Fruit fly (Drosophila melanogaster): ENCODE measurements around the gene CG9727.
A peak's percentile ranks its signal among the peaks of the same experiment; 100 is the strongest.

Gene CG9727

dm6 chr3R:6435219-6435618 is 21.3 kb downstream of the CG9727 start:
- TF ChIP-seq vfl (GFP tag; optimal IDR thresholded peaks at IDR 0.05) (no peak), CG32767 (GFP tag; IDR thresholded peaks at IDR 0.05) (peak; percentile 64), knrl (GFP tag; IDR thresholded peaks at IDR 0.05; ENCODE audit: partially characterized antibody) (no peak), Dp (GFP tag; optimal IDR thresholded peaks at IDR 0.05) (no peak), ATbp (GFP tag; optimal IDR thresholded peaks at IDR 0.05) (no peak), scrt (GFP tag; optimal IDR thresholded peaks at IDR 0.05) (peak; percentile 66), mam (GFP tag; optimal IDR thresholded peaks at IDR 0.05) (no peak), cg (GFP tag; optimal IDR thresholded peaks at IDR 0.05) (peak; percentile 26), CG34422 (GFP tag; IDR thresholded peaks at IDR 0.05) (peak; percentile 28; the same call in 1 of the 3 replicates), crol (GFP tag; IDR thresholded peaks at IDR 0.05) (peak; percentile 29), CG9797 (GFP tag; optimal IDR thresholded peaks at IDR 0.05) (no peak), CG10565 (GFP tag; optimal IDR thresholded peaks at IDR 0.05) (no peak), onecut (GFP tag; IDR thresholded peaks at IDR 0.05) (peak; percentile 79), CG13624 (GFP tag; optimal IDR thresholded peaks at IDR 0.05) (no peak), Med (GFP tag) (peak; percentile 67), ci (GFP tag; IDR thresholded peaks at IDR 0.05) (0 out of 3 replicates have a peak, but pooled peaks have one; percentile 44), chinmo (GFP tag; IDR thresholded peaks at IDR 0.05; ENCODE audit: partially characterized antibody) (0 out of 4 replicates have a peak, but pooled peaks have one; percentile 26)

dm6 chr3R:6433885-6434284 is 22.6 kb downstream of the CG9727 start:
- TF ChIP-seq sd (tag; optimal IDR thresholded peaks at IDR 0.05), result no peak
- TF ChIP-seq stc (GFP tag; IDR thresholded peaks at IDR 0.05), result no peak
- peak; percentile 21; the same call in 1 of the 2 replicates for TF ChIP-seq lmd (GFP tag; IDR thresholded peaks at IDR 0.05)
- no peak for TF ChIP-seq dan (GFP tag; IDR thresholded peaks at IDR 0.05)
- TF ChIP-seq seq (GFP tag; IDR thresholded peaks at IDR 0.05), result no peak
- no peak for TF ChIP-seq Dip3 (GFP tag; optimal IDR thresholded peaks at IDR 0.05)
- no peak for TF ChIP-seq CG14014 (GFP tag; IDR thresholded peaks at IDR 0.05)
- no peak for TF ChIP-seq Stat92E (GFP tag; optimal IDR thresholded peaks at IDR 0.05)
- no peak for TF ChIP-seq CG1024 (GFP tag; IDR thresholded peaks at IDR 0.05)
- no peak for TF ChIP-seq slou (GFP tag; optimal IDR thresholded peaks at IDR 0.05)
- no peak for TF ChIP-seq CG34224 (GFP tag; IDR thresholded peaks at IDR 0.05; ENCODE audit: partially characterized antibody)
- TF ChIP-seq sim (GFP tag; IDR thresholded peaks at IDR 0.05), result no peak
- TF ChIP-seq CG3838 (GFP tag; optimal IDR thresholded peaks at IDR 0.05), result no peak
- no peak for TF ChIP-seq Abd-B (GFP tag; optimal IDR thresholded peaks at IDR 0.05)
- no peak for TF ChIP-seq NC2β (GFP tag; optimal IDR thresholded peaks at IDR 0.05)
- TF ChIP-seq CG12236 (GFP tag; optimal IDR thresholded peaks at IDR 0.05), result no peak
- TF ChIP-seq ATbp (GFP tag; optimal IDR thresholded peaks at IDR 0.05), result no peak
- no peak for TF ChIP-seq CG4360 (GFP tag; IDR thresholded peaks at IDR 0.05)
- TF ChIP-seq CG13287 (GFP tag; IDR thresholded peaks at IDR 0.05; ENCODE audit: partially characterized antibody), result no peak
- peak; percentile 47; the same call in 2 of the 3 replicates for TF ChIP-seq row (GFP tag; IDR thresholded peaks at IDR 0.05)
- no peak for TF ChIP-seq her (GFP tag; optimal IDR thresholded peaks at IDR 0.05)
- no peak for TF ChIP-seq B-H1 (GFP tag; IDR thresholded peaks at IDR 0.05)
- TF ChIP-seq pros (GFP tag; optimal IDR thresholded peaks at IDR 0.05), result no peak
- no peak for TF ChIP-seq Ets97D (GFP tag; optimal IDR thresholded peaks at IDR 0.05)
- no peak for TF ChIP-seq wdn (GFP tag; IDR thresholded peaks at IDR 0.05)
- no peak for TF ChIP-seq mld (GFP tag; IDR thresholded peaks at IDR 0.05; ENCODE audit: partially characterized antibody)
- TF ChIP-seq CG30403 (GFP tag; optimal IDR thresholded peaks at IDR 0.05), result peak; percentile 12
- TF ChIP-seq nom (GFP tag; optimal IDR thresholded peaks at IDR 0.05), result no peak
- no peak for TF ChIP-seq Awh (GFP tag; IDR thresholded peaks at IDR 0.05)
- TF ChIP-seq Bteb2 (GFP tag; optimal IDR thresholded peaks at IDR 0.05), result no peak
- TF ChIP-seq CG11085 (GFP tag; IDR thresholded peaks at IDR 0.05), result no peak
- TF ChIP-seq sqz (GFP tag; optimal IDR thresholded peaks at IDR 0.05), result no peak
- no peak for TF ChIP-seq CG7928 (GFP tag; optimal IDR thresholded peaks at IDR 0.05)
- TF ChIP-seq Ptx1 (GFP tag; IDR thresholded peaks at IDR 0.05), result peak; percentile 49
- TF ChIP-seq sisA (GFP tag; IDR thresholded peaks at IDR 0.05), result no peak

Data from whole organism, embryonic.